Fruit fly (Drosophila melanogaster) whole organism, embryonic: ENCODE data around the gene CG13667.

ENCODE experiments used
- Adf1 ChIP-seq: fragments of 200-800 bp; sonication (Bioruptor generic); IDR thresholded peaks from 2 replicates; pipeline ENCODE4 v1.3.6; 2022; ENCODE audit warnings: missing biosample characterization, missing genetic modification characterization
- Bdp1 ChIP-seq: fragments of 200-800 bp; sonication (Bioruptor generic); optimal IDR thresholded peaks from 3 replicates; lab custom pipeline; 2016; ENCODE audit warnings: missing biosample characterization, missing genetic modification characterization
- CG10274 ChIP-seq: fragments of 200-800 bp; sonication (Bioruptor generic); optimal IDR thresholded peaks from 3 replicates; lab custom pipeline; 2017; ENCODE audit warnings: missing biosample characterization, mild to moderate bottlenecking, missing genetic modification characterization
- CG11696 ChIP-seq: fragments of 200-800 bp; sonication (Bioruptor generic); IDR thresholded peaks from 2 replicates; pipeline ENCODE4 v1.3.6; 2022; ENCODE audit warnings: missing biosample characterization, missing genetic modification characterization
- CG12744 ChIP-seq: fragments of 200-800 bp; sonication (Bioruptor generic); optimal IDR thresholded peaks from 2 replicates; lab custom pipeline; 2016; ENCODE audit warnings: missing biosample characterization, missing genetic modification characterization
- CG13296 ChIP-seq: fragments of 200-800 bp; sonication (Bioruptor generic); optimal IDR thresholded peaks from 3 replicates; lab custom pipeline; 2018; ENCODE audit warnings: missing biosample characterization, mild to moderate bottlenecking, missing genetic modification characterization
- CG13424 ChIP-seq: fragments of 200-800 bp; sonication (Bioruptor generic); optimal IDR thresholded peaks from 2 replicates; lab custom pipeline; 2019; ENCODE audit warnings: missing biosample characterization, mild to moderate bottlenecking, missing genetic modification characterization, moderate library complexity
- CG16815 ChIP-seq: fragments of 200-800 bp; sonication (Bioruptor generic); optimal IDR thresholded peaks from 3 replicates; lab custom pipeline; 2017; ENCODE audit warnings: missing biosample characterization, mild to moderate bottlenecking, missing genetic modification characterization
- CG17328 ChIP-seq: fragments of 200-800 bp; sonication (Bioruptor generic); IDR thresholded peaks from 2 replicates; pipeline ENCODE4 v1.3.6; 2022; ENCODE audit warnings: missing biosample characterization, missing genetic modification characterization
- CG17912 ChIP-seq: fragments of 200-800 bp; sonication (Bioruptor generic); optimal IDR thresholded peaks from 2 replicates; lab custom pipeline; 2018; ENCODE audit warnings: missing biosample characterization, mild to moderate bottlenecking, missing genetic modification characterization
- CG43689 ChIP-seq: fragments of 200-800 bp; sonication (Bioruptor generic); IDR thresholded peaks from 2 replicates; pipeline ENCODE4 v1.3.6; 2022; ENCODE audit warnings: missing biosample characterization, missing genetic modification characterization
- CG4707 ChIP-seq: fragments of 200-800 bp; sonication (Bioruptor generic); optimal IDR thresholded peaks from 2 replicates; lab custom pipeline; 2018; ENCODE audit warnings: missing biosample characterization, mild to moderate bottlenecking, missing genetic modification characterization, moderate library complexity
- CG7372 ChIP-seq: fragments of 200-800 bp; sonication (Bioruptor generic); IDR thresholded peaks from 2 replicates; pipeline ENCODE4 v1.3.6; 2022; ENCODE audit warnings: missing biosample characterization, missing genetic modification characterization
- Camta ChIP-seq: fragments of 200-800 bp; sonication (Bioruptor generic); optimal IDR thresholded peaks from 2 replicates; lab custom pipeline; 2016; ENCODE audit warnings: missing biosample characterization, missing genetic modification characterization
- Dad ChIP-seq: fragments of 200-800 bp; sonication (Bioruptor generic); optimal IDR thresholded peaks from 3 replicates; lab custom pipeline; 2016; ENCODE audit warnings: missing biosample characterization, missing genetic modification characterization
- Doc2 ChIP-seq: fragments of 200-800 bp; sonication (Bioruptor generic); IDR thresholded peaks from 2 replicates; pipeline ENCODE4 v1.3.6; 2022; ENCODE audit warnings: missing biosample characterization, missing genetic modification characterization
- Ets97D ChIP-seq: fragments of 200-800 bp; sonication (Bioruptor generic); optimal IDR thresholded peaks from 3 replicates; lab custom pipeline; 2016; ENCODE audit warnings: missing biosample characterization, missing genetic modification characterization
- H15 ChIP-seq: fragments of 200-800 bp; sonication (Bioruptor generic); IDR thresholded peaks from 3 replicates; pipeline ENCODE4 v1.3.6; 2022; ENCODE audit warnings: missing biosample characterization, missing genetic modification characterization
- Hr51 ChIP-seq, 2 experiments: fragments of 200-800 bp; sonication (Bioruptor generic); optimal IDR thresholded peaks; 2 replicates in 1 of 2; 3 replicates in 1 of 2; lab custom pipeline; 2016 to 2018; ENCODE audit warnings: missing biosample characterization in 2 of 2, missing genetic modification characterization in 2 of 2, mild to moderate bottlenecking in 1 of 2, moderate library complexity in 1 of 2
- Jarid2 ChIP-seq: fragments of 200-800 bp; sonication (Bioruptor generic); optimal IDR thresholded peaks from 3 replicates; lab custom pipeline; 2017; ENCODE audit warnings: mild to moderate bottlenecking, missing biosample characterization, missing genetic modification reagents, missing genetic modification characterization
- Mad ChIP-seq: fragments of 200-800 bp; sonication (Bioruptor generic); optimal IDR thresholded peaks from 2 replicates; lab custom pipeline; 2016; ENCODE audit warnings: missing biosample characterization, missing genetic modification characterization
- Myb ChIP-seq: fragments of 200-800 bp; sonication (Bioruptor generic); optimal IDR thresholded peaks from 2 replicates; lab custom pipeline; 2016; ENCODE audit warnings: missing biosample characterization, missing genetic modification characterization
- NK7.1 ChIP-seq: fragments of 200-800 bp; sonication (Bioruptor generic); optimal IDR thresholded peaks from 3 replicates; lab custom pipeline; 2016; ENCODE audit warnings: missing biosample characterization, missing genetic modification characterization
- Nf-YA ChIP-seq: fragments of 200-800 bp; sonication (Bioruptor generic); IDR thresholded peaks from 2 replicates; pipeline ENCODE4 v1.3.6; 2022; ENCODE audit warnings: missing biosample characterization, missing genetic modification characterization
- Ptx1 ChIP-seq: fragments of 200-800 bp; sonication (Bioruptor generic); IDR thresholded peaks from 2 replicates; pipeline ENCODE4 v1.3.6; 2022; ENCODE audit warnings: missing biosample characterization, missing genetic modification characterization
- Side ChIP-seq: fragments of 200-800 bp; sonication (Bioruptor generic); optimal IDR thresholded peaks from 2 replicates; lab custom pipeline; 2016; ENCODE audit warnings: missing biosample characterization, missing genetic modification characterization
- Ssrp ChIP-seq: fragments of 200-800 bp; sonication (Bioruptor generic); optimal IDR thresholded peaks from 2 replicates; lab custom pipeline; 2018; ENCODE audit warnings: missing biosample characterization, mild to moderate bottlenecking, missing genetic modification characterization, moderate library complexity
- Stat92E ChIP-seq, 3 experiments: fragments of >200 bp in 2 of 3; fragments of 200-800 bp in 1 of 3; sonication (Bioruptor generic) in 1 of 3; optimal IDR thresholded peaks; 2 replicates each; lab custom pipeline; 2017 to 2019; ENCODE audit warnings: missing biosample characterization in 3 of 3, missing genetic modification characterization in 3 of 3, mild to moderate bottlenecking in 1 of 3, moderate library complexity in 1 of 3
- ato ChIP-seq: fragments of 200-800 bp; sonication (Bioruptor generic); IDR thresholded peaks from 2 replicates; pipeline ENCODE4 v1.3.6; 2022; ENCODE audit warnings: missing biosample characterization, missing genetic modification characterization; ENCODE audit not compliant: partially characterized antibody
- cad ChIP-seq: fragments of >200 bp; optimal IDR thresholded peaks from 2 replicates; lab custom pipeline; 2017; ENCODE audit warnings: missing biosample characterization, missing genetic modification characterization
- caup ChIP-seq: fragments of 200-800 bp; sonication (Bioruptor generic); optimal IDR thresholded peaks from 3 replicates; lab custom pipeline; 2017; ENCODE audit warnings: missing biosample characterization, mild to moderate bottlenecking, missing genetic modification characterization, moderate library complexity; ENCODE audit not compliant: severe bottlenecking
- chif ChIP-seq, 2 experiments: fragments of 200-800 bp; sonication (Bioruptor generic); optimal IDR thresholded peaks; 3 replicates each; lab custom pipeline; 2016; ENCODE audit warnings: missing biosample characterization in 2 of 2, missing genetic modification characterization in 2 of 2
- croc ChIP-seq: fragments of 200-800 bp; sonication (Bioruptor generic); conservative IDR thresholded peaks from 3 replicates; pipeline ENCODE4 v1.3.6; 2022; ENCODE audit warnings: missing biosample characterization, missing genetic modification characterization
- esg ChIP-seq: fragments of 200-800 bp; sonication (Bioruptor generic); conservative IDR thresholded peaks from 2 replicates; pipeline ENCODE4 v1.3.6; 2022; ENCODE audit warnings: missing biosample characterization, missing genetic modification characterization
- eve ChIP-seq, 2 experiments: fragments of >200 bp; optimal IDR thresholded peaks; 2 replicates each; lab custom pipeline; 2017; ENCODE audit warnings: missing biosample characterization in 2 of 2, missing genetic modification characterization in 2 of 2
- fd102C ChIP-seq: fragments of 200-800 bp; sonication (Bioruptor generic); optimal IDR thresholded peaks from 2 replicates; lab custom pipeline; 2018; ENCODE audit warnings: missing biosample characterization, mild to moderate bottlenecking, missing genetic modification characterization, moderate library complexity
- fd96Cb ChIP-seq: fragments of 200-800 bp; sonication (Bioruptor generic); optimal IDR thresholded peaks from 2 replicates; lab custom pipeline; 2018; ENCODE audit warnings: missing biosample characterization, mild to moderate bottlenecking, missing genetic modification characterization, moderate library complexity
- h ChIP-seq: fragments of >200 bp; optimal IDR thresholded peaks from 2 replicates; lab custom pipeline; 2017
- hb ChIP-seq: fragments of 200-800 bp; sonication (Bioruptor generic); IDR thresholded peaks from 3 replicates; pipeline ENCODE4 v1.3.6; 2022; ENCODE audit warnings: missing biosample characterization, missing genetic modification characterization; ENCODE audit not compliant: partially characterized antibody
- jigr1 ChIP-seq: fragments of 200-800 bp; sonication (Bioruptor generic); IDR thresholded peaks from 3 replicates; pipeline ENCODE4 v1.3.6; 2022; ENCODE audit warnings: missing biosample characterization, missing genetic modification characterization
- nau ChIP-seq: fragments of 200-800 bp; sonication (Bioruptor generic); optimal IDR thresholded peaks from 3 replicates; lab custom pipeline; 2017; ENCODE audit warnings: missing biosample characterization, mild to moderate bottlenecking, missing genetic modification characterization, missing genetic modification reagents
- pho ChIP-seq: fragments of 200-800 bp; sonication (Bioruptor generic); optimal IDR thresholded peaks from 2 replicates; lab custom pipeline; 2016; ENCODE audit warnings: missing biosample characterization, missing genetic modification characterization
- prd ChIP-seq, 3 experiments: fragments of >200 bp in 2 of 3; fragments of 200-800 bp in 1 of 3; sonication (Bioruptor generic) in 1 of 3; optimal IDR thresholded peaks in 2 of 3; IDR thresholded peaks in 1 of 3; 2 replicates in 2 of 3; 3 replicates in 1 of 3; pipeline versions ENCODE4 v1.3.6 to Lab custom; 2017 to 2022; ENCODE audit warnings: missing biosample characterization in 1 of 3, missing genetic modification characterization in 1 of 3
- ro ChIP-seq: fragments of 200-800 bp; sonication (Bioruptor generic); IDR thresholded peaks from 2 replicates; pipeline ENCODE4 v1.3.6; 2022; ENCODE audit warnings: missing biosample characterization, missing genetic modification characterization
- sima ChIP-seq: fragments of 200-800 bp; sonication (Bioruptor generic); optimal IDR thresholded peaks from 2 replicates; lab custom pipeline; 2016; ENCODE audit warnings: missing biosample characterization, missing genetic modification characterization
- stwl ChIP-seq: fragments of 200-800 bp; sonication (Bioruptor generic); optimal IDR thresholded peaks from 3 replicates; lab custom pipeline; 2018; ENCODE audit warnings: missing biosample characterization, mild to moderate bottlenecking, missing genetic modification characterization, moderate library complexity
- tio ChIP-seq: fragments of 200-800 bp; sonication (Bioruptor generic); optimal IDR thresholded peaks from 2 replicates; lab custom pipeline; 2017; ENCODE audit warnings: missing biosample characterization, missing genetic modification characterization, inconsistent platforms
- wor ChIP-seq: fragments of 200-800 bp; sonication (Bioruptor generic); IDR thresholded peaks from 2 replicates; pipeline ENCODE4 v1.3.6; 2022; ENCODE audit warnings: missing biosample characterization, missing genetic modification characterization
- zen2 ChIP-seq: fragments of 200-800 bp; sonication (Bioruptor generic); IDR thresholded peaks from 3 replicates; pipeline ENCODE4 v1.3.6; 2022; ENCODE audit warnings: missing biosample characterization, missing genetic modification characterization; ENCODE audit not compliant: partially characterized antibody

Gene CG13667

DNA sequence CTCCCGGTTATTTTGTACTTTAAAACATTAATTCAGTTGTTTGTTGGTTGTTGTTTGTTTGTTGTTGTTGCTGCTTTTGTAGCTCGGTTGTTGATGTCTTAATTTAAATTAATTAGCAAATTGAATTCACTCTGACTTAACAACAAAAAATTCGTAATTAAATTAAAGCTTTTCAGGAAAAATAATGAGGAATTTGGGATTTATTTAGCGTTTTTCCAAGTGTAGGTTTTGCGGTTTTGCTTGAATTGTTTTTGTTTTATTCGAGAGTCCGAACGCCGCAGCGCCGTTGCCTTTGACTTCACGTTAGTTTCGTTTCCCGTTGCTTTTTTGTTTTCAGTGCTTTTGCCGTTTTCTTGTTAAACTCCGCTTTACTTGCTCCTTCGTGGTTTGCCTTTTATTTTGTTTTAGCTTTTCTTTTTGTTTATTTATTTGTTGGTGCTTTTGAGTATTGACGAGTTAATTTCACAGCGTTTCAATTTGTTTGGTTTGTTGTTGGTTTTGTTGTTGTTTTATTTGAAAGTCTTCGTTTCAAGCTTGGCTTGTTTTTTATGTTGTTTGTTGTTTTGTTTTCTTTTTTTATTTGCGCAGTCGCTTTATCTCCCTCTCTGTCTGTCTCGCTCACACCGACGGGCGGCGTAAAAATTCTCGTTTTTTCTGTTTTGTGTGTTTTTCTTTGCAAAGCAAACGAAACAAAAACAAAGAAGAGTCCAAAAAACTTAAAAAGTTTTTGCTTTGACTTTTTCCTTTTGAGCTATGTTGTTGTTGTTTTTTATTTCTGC lies 35.7 kb downstream of the CG13667 start:
- TF ChIP-seq zen2 (no peak), CG12744 (GFP tag; lab: Kevin White, UChicago) (peak; percentile 30), Nf-YA (GFP tag; lab: Robert Waterston, UW) (no peak), CG13424 (peak; percentile 25), H15 (GFP tag; lab: Robert Waterston, UW) (no peak), hb (GFP tag; lab: Robert Waterston, UW) (no peak), ro (GFP tag; lab: Robert Waterston, UW) (no peak), CG13296 (GFP tag; lab: Kevin White, UChicago) (no peak), Myb (no peak), croc (GFP tag; lab: Robert Waterston, UW) (no peak), tio (GFP tag; lab: Kevin White, UChicago) (peak; percentile 37), Mad (GFP tag; lab: Kevin White, UChicago) (peak; percentile 28), Doc2 (GFP tag; lab: Robert Waterston, UW) (no peak), h (lab: Kevin White, UChicago) (no peak), stwl (tag; lab: Kevin White, UChicago) (no peak), Hr51 (GFP tag; optimal IDR thresholded peaks at IDR 0.05; lab: Kevin White, UChicago) (peak; percentile 12 to 63), CG17912 (GFP tag; lab: Kevin White, UChicago) (no peak), wor (GFP tag; lab: Robert Waterston, UW) (no peak), pho (GFP tag; lab: Kevin White, UChicago) (peak; percentile 16), fd96Cb (tag; lab: Kevin White, UChicago) (peak; percentile 35), jigr1 (GFP tag; lab: Robert Waterston, UW) (no peak), chif (GFP tag; optimal IDR thresholded peaks at IDR 0.05; lab: Kevin White, UChicago) (peak in 1 of 2 experiments; percentile 29), sima (peak; percentile 29), Ssrp (peak; percentile 45), Adf1 (GFP tag; lab: Robert Waterston, UW) (no peak), fd102C (GFP tag; lab: Kevin White, UChicago) (no peak), Ptx1 (GFP tag; lab: Robert Waterston, UW) (no peak), ato (GFP tag; lab: Robert Waterston, UW) (no peak), Ets97D (GFP tag; lab: Kevin White, UChicago) (peak; percentile 6), NK7.1 (peak; percentile 24), Camta (GFP tag; lab: Kevin White, UChicago) (peak; percentile 19), Side (GFP tag; lab: Kevin White, UChicago) (peak; percentile 23), prd (optimal IDR thresholded peaks at IDR 0.05; lab: Kevin White, UChicago) (no peak), prd (GFP tag; IDR thresholded peaks at IDR 0.05; lab: Robert Waterston, UW) (no peak), CG7372 (no peak), CG17328 (GFP tag; lab: Robert Waterston, UW) (no peak), cad (no peak), nau (GFP tag; lab: Kevin White, UChicago) (no peak), CG10274 (GFP tag; lab: Kevin White, UChicago) (no peak), eve (GFP tag; optimal IDR thresholded peaks at IDR 0.05; lab: Kevin White, UChicago) (peak in 1 of 2 experiments; percentile 72), CG43689 (GFP tag; lab: Robert Waterston, UW) (no peak), CG4707 (GFP tag; lab: Kevin White, UChicago) (no peak), CG11696 (GFP tag; lab: Robert Waterston, UW) (no peak), Stat92E (GFP tag; optimal IDR thresholded peaks at IDR 0.05; lab: Kevin White, UChicago) (no peak), Jarid2 (GFP tag; lab: Kevin White, UChicago) (no peak), Bdp1 (GFP tag; lab: Kevin White, UChicago) (no peak), CG16815 (no peak), esg (GFP tag; lab: Robert Waterston, UW) (no peak), Dad (GFP tag; lab: Kevin White, UChicago) (peak; percentile 31), caup (GFP tag; lab: Kevin White, UChicago) (peak; percentile 9)
